Fruit fly (Drosophila melanogaster): ENCODE results near the gene CG44005.

CG44005 gene

DNA sequence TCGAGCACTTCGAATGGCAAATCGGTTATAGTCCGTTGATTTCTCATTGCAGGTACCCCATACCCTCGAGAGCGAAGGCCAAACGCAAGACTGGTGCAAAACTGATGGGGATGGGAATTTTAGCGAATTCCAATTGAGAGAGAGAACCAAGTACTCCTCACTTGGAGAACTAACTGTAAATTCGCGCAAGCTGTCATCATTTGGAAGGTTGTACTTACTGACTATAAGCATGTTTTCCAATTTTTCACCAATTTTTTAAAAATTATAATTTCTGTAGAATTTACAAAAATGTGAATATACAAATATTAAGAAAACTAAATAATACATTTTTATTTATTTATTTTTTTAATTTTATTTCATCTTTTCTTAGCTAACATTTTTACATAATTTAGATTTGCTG is at the start of gene CG44005:
TSS of gene CG44005 (minus strand) at position 101 of the 400 bp plus-strand sequence.
- TF ChIP-seq CG17801 (GFP tag; optimal IDR thresholded peaks at IDR 0.05; ENCODE audit: partially characterized antibody), result no peak

- TF ChIP-seq CG17801 (GFP tag; optimal IDR thresholded peaks at IDR 0.05; ENCODE audit: partially characterized antibody), result peak; percentile 72
Measured at dm6 chr3L:18114038-18114926, 42.4 kb upstream of the CG44005 start.

DNA sequence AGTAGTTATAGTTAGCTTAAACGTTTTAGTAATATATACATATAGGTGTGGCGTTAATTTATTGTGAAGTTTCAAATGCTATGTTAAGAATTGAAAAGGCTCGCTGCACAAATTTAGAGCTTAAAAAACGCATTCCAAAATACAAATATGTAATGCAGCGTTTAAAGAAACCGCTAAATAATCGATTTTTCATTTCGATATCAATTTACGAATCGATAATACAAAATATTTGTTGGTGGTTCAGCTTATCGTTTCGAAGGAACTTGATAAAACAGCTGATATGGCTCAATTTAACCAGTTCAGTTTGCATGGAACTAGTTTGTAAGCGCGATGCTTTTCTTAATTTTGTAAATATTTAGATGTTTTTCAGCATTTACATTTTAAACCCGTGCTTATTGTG is 40.7 kb upstream of the CG44005 start, which contains the start of the genes CG32195 and CG7341:
TSS of gene CG32195 (plus strand) at position 291 of the 400 bp plus-strand sequence.
TSS of gene CG7341 (plus strand) at position 291 of the 400 bp plus-strand sequence.
- TF ChIP-seq CG17801 (GFP tag; optimal IDR thresholded peaks at IDR 0.05; ENCODE audit: partially characterized antibody), result no peak

DNA sequence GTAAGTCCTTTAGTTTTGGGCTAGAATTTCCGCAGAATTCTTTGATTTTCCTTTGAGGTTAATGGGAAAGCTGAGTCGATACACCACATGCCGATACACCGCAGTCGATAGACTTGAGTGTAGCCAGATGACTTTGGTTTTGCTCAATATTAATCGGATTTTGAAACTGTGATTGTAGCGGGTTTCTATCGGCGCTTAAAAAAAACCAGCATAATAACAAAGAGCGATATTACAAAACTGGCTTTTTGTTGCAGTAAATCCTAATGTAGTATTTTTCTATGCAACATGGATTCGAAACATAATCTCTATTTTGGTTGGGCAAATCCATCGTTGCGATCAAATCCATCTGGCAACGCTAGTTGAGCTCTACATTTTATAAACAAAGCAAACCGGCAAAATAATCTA is 37.5 kb upstream of the CG44005 start, which contains the start of the genes Polr3D and mus304:
TSS of gene Polr3D (minus strand) at position 116 of the 405 bp plus-strand sequence.
TSS of gene mus304 (plus strand) at position 356 of the 405 bp plus-strand sequence.
- no peak for TF ChIP-seq CG17801 (GFP tag; optimal IDR thresholded peaks at IDR 0.05; ENCODE audit: partially characterized antibody)

dm6 chr3L:18106021-18106944 is 34.4 kb upstream of the CG44005 start, which contains the start of the genes CG13698 and mRpS26:
Gene CG13698, minus strand, starts transcription at chr3L:18106149.
Gene mRpS26, plus strand, starts transcription at chr3L:18106579.
- TF ChIP-seq CG17801 (GFP tag; optimal IDR thresholded peaks at IDR 0.05; ENCODE audit: partially characterized antibody), result no peak

DNA sequence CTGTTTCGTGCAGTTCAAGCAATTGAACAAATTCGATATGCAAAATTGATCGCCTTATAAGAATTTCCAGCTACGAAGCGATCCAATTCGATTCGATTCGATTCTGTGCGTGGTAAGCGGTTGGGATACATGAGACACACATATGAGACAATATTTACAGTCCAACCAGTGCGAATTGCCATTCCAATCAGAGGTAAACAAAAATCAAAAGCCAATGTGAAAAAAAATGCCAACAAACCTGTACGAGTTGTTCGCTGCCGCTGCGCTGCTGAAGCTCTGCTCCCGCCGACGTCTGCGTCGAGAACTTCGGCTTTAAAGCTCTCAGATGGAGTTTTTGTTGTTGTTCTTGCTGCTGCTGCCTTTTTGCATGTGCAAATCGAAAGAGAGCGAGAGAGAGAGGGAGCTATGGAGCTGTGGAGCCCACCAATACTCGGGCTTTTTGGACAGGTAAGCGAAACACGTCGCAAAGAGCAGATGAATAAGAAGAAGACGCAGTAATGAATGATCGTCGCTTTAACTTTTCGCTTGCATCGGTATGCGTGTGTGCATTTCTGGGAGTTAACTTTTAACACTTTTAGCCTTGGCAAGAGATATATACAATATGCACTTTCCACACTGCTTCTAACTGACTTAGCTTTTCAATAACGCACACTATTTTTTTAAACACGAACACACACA is 33.6 kb upstream of the CG44005 start:
- TF ChIP-seq CG17801 (GFP tag; optimal IDR thresholded peaks at IDR 0.05; ENCODE audit: partially characterized antibody), result no peak

DNA sequence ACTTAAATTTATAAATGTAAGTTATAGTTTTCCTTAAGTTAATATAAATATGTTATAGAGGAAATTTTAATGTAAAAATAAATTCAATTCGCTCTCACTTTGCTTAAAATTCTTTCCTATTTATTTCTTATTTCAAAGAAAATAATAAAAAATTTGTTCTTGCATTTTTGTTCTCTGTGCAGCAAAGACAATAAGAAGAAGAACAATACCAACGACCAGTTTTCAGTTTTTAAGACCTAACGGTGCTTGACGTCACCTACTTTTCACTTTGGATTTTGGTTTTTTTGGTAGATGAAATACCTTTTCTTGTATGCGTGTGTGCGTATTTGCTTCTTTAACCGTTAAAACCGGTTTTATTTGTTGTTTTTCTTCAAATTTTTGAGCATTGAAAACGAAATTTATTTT is 30.2 kb upstream of the CG44005 start:
- TF ChIP-seq CG17801 (GFP tag; optimal IDR thresholded peaks at IDR 0.05; ENCODE audit: partially characterized antibody), result no peak

- TF ChIP-seq CG17801 (GFP tag; optimal IDR thresholded peaks at IDR 0.05; ENCODE audit: partially characterized antibody), result peak; percentile 48
Measured at dm6 chr3L:18101421-18101996, 29.6 kb upstream of the CG44005 start.

DNA sequence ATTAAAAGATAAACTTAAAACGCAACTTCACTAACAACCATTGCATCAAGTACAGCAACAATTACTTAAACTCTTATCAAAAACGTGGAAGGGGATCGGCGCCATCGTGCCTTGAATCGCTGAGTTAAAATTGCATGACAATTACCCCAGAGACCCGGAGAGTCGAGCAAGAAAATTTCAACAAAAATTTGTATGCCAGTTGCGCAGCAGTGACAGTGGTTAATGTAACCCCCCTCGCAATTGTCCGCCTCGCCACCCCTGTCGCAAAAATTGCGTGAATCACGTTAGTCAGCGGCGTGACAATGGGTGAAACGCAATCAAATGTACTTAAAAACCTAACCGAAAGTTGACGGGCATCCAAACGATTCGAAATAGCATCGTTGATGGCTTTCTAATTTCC is 27.8 kb upstream of the CG44005 start:
- no peak for TF ChIP-seq CG17801 (GFP tag; optimal IDR thresholded peaks at IDR 0.05; ENCODE audit: partially characterized antibody)

dm6 chr3L:18096726-18097125 is 24.8 kb upstream of the CG44005 start:
- TF ChIP-seq CG17801 (GFP tag; optimal IDR thresholded peaks at IDR 0.05; ENCODE audit: partially characterized antibody), result no peak

DNA sequence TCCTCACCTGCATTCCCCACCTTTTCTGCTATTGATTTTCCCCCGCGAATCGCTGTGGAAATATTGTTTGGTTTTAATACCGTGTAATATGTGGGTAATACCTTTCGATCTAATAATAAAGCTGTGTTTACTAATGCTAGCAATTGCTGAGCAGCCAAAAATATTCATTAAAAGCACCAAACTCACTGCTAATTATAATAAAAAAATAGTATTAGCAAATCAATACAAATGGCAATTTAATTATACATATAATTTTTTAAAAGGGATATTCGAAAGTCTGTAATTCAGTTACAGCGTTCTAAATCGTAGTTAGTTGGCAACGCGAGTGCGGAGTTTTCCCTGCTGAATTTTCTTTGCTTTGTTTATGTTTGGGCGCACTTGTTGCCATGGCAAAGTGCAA is 22.0 kb upstream of the CG44005 start:
- TF ChIP-seq CG17801 (GFP tag; optimal IDR thresholded peaks at IDR 0.05; ENCODE audit: partially characterized antibody), result no peak

DNA sequence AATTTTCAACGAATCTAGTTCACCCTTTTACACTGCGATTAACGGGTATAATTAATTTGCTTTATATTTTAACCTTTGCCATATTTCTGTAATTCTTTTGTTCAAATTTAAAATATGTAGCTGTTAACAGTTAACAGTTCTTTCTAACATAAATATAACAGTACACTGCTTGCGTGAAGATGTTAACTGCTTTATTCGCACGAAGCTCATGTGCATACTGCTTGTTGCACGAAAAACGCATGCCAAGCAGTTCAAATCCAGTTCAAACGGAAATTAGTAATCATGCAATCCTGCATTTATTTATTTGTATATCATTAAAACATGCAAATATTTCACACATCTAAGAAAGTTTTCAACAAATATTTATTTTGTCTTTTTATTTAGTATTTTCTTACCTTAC is 16.1 kb upstream of the CG44005 start:
- no peak for TF ChIP-seq CG17801 (GFP tag; optimal IDR thresholded peaks at IDR 0.05; ENCODE audit: partially characterized antibody)

DNA sequence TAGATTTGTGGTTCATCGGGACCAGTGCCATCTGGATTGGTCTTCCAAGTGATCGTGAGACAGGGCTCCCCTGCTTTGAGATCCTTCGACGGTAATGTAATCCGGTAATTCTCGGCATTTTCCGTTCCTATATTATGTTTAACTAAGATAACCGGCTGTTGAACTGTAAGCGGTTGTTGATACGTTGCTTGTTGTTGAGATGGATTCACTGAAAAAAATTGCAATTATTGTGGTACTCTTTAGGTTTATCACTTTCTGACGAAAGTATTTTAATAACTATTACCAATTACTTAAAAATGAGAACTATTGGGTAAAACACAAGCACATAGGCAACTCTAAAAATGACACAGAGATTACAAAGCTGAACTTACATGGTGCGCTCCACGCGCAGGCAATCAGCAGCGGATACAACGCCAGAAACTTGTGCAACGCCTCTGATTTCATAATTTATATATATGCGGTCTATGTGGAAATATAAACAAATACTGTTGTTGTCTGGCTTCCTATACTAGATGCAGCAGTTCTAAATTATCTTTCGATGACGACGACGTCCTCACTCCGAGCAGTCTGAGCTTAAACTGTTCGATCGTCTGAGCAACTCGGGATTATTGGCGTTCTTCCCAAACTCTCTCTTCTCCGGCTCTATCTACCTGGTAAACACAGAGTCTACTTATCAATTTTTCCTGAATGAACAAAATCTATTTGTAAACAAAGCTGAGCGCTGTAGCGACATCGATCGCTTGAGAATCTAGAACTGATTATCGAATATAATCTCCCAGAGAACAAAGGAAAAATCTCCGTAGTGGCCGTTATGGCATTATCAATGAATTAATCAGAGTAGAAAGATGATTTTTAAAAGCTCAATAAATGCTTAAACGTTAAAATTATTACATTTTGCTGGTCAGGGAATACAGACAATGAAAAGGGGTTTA is 15.1 kb upstream of the CG44005 start, which contains the start of gene CG34253:
TSS of gene CG34253 (minus strand) at position 567 of the 932 bp plus-strand sequence.
- TF ChIP-seq CG17801 (GFP tag; optimal IDR thresholded peaks at IDR 0.05; ENCODE audit: partially characterized antibody), result no peak
